Worm (Caenorhabditis elegans): Measurements from ENCODE around the gene chil-27.

DNA sequence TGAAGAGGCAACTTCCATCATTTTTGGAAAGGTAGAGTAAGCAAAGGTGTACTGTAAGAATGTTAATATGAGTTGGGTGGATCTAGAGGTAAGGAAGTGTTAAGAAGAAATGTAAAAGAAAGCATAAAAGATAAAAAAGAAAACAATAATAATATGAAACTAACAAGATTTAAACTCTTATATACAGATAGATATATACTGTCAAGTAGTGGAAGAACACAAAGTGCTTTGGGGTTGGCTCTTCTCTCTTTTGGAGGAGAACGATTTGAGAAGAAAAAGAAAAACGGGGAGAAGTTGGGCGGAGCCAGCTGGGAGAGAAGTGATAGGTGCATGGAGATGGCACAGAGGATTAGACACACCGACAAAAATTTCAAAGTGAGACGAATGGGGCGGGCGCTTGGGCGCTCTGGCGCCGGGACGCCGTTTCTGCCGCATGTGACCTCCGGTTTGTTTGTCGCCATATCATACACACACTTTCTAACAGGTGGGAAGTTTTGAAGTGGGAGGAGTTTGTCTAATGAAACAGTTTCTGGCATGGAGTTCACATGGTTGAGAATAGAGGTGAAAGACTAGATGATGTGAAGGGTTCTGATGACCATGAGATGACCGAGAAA lies 9.8 kb downstream of the chil-27 start, which contains the start of gene T19H5.4:
- no peak for TF ChIP-seq ets-5 (GFP tag; IDR thresholded peaks at IDR 0.05)
- peak; percentile 65 for TF ChIP-seq elt-2 (tag; optimal IDR thresholded peaks at IDR 0.05)
- TF ChIP-seq mdl-1 (tag; optimal IDR thresholded peaks at IDR 0.05): peak in 1 of 2 experiments; percentile 73
- TF ChIP-seq ces-1 (GFP tag; optimal IDR thresholded peaks at IDR 0.05): no peak
- no peak for TF ChIP-seq pqm-1 (tag; optimal IDR thresholded peaks at IDR 0.05)
- no peak for TF ChIP-seq alr-1 (tag; optimal IDR thresholded peaks at IDR 0.05; ENCODE audit: borderline replicate concordance)
- peak; percentile 34 for TF ChIP-seq skn-1 (tag; optimal IDR thresholded peaks at IDR 0.05)
- TF ChIP-seq aly-2 (tag; optimal IDR thresholded peaks at IDR 0.05): no peak
- TF ChIP-seq lin-35 (GFP tag; optimal IDR thresholded peaks at IDR 0.05): peak; percentile 15 to 61

All from whole organism, L1 larva.